Worm (Caenorhabditis elegans) whole organism, young adult: Measurements from ENCODE around the gene ife-2.

Experiments
- attf-5 ChIP-seq: fragments of 200-800 bp; sonication (Bioruptor generic); optimal IDR thresholded peaks from 2 replicates; lab custom pipeline; 2018; ENCODE audit warnings: mild to moderate bottlenecking, missing genetic modification characterization, missing compliant biosample characterization
- nhr-27 ChIP-seq: fragments of 200-800 bp; sonication (Bioruptor generic); optimal IDR thresholded peaks from 2 replicates; lab custom pipeline; 2018; ENCODE audit warnings: mild to moderate bottlenecking, missing genetic modification characterization, moderate library complexity, missing compliant biosample characterization
- sea-2 ChIP-seq: fragments of 200-800 bp; sonication (Bioruptor generic); IDR thresholded peaks from 2 replicates; pipeline ENCODE4 v1.3.6; 2022; ENCODE audit warnings: missing genetic modification characterization, missing compliant biosample characterization
- ztf-18 ChIP-seq: sonication (generic microtip); optimal IDR thresholded peaks from 2 replicates; lab custom pipeline; 2016; ENCODE audit warnings: missing genotype, mild to moderate bottlenecking, missing genetic modification characterization, missing compliant biosample characterization
- ztf-26 ChIP-seq: sonication (generic microtip); optimal IDR thresholded peaks from 2 replicates; lab custom pipeline; 2017; ENCODE audit warnings: missing genetic modification characterization, missing compliant biosample characterization

DNA sequence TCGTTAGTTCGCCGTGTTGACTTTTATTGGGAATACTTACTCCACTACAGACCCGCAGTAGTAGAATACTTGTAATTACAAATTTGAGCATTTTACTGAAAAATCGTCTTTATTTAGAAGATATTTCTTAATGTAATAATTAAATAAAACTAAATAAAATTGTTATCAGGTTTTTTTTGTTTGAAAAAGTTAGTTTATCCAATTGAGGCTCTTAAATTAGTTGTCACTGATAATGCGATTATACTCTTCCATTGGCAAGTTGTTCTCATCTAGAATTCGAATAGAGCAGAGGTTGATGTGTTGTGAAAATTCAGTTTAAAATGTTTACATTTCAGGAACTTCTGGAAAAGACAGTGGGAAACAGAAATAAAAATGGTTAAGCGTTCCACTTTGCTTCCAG, 43.0 kb upstream of the ife-2 start, which contains the start of gene ZK1193.2:
- no peak for TF ChIP-seq nhr-27 (tag; lab: Kevin White, UChicago)
- no peak for TF ChIP-seq attf-5 (GFP tag; lab: Kevin White, UChicago)
- no peak for TF ChIP-seq sea-2 (GFP tag; lab: Robert Waterston, UW)
- no peak for TF ChIP-seq ztf-18 (tag; lab: Kevin White, UChicago)
- no peak for TF ChIP-seq ztf-26 (tag; lab: Kevin White, UChicago)
